Fruit fly (Drosophila melanogaster) whole organism, embryonic: ENCODE results near the gene Cubn.
A peak's percentile ranks its signal among the peaks of the same experiment; 100 is the strongest.

Source experiments
- Abd-B ChIP-seq: fragments of 200-800 bp; sonication (Bioruptor generic); optimal IDR thresholded peaks from 2 replicates; lab custom pipeline; 2018; ENCODE audit warnings: missing biosample characterization, mild to moderate bottlenecking, missing genetic modification characterization, moderate library complexity
- Atf6 ChIP-seq: fragments of 200-800 bp; sonication (Bioruptor generic); IDR thresholded peaks from 2 replicates; pipeline ENCODE4 v1.3.6; 2022; ENCODE audit warnings: missing biosample characterization, missing genetic modification characterization
- BEAF-32 ChIP-seq: fragments of 200-800 bp; sonication (Bioruptor generic); optimal IDR thresholded peaks from 3 replicates; lab custom pipeline; 2017; ENCODE audit warnings: missing biosample characterization, missing genetic modification characterization, mild to moderate bottlenecking, moderate library complexity, missing genetic modification reagents
- Bgb ChIP-seq: fragments of 200-800 bp; sonication (Bioruptor generic); IDR thresholded peaks from 2 replicates; pipeline ENCODE4 v1.3.6; 2022; ENCODE audit warnings: missing biosample characterization, missing genetic modification characterization; ENCODE audit not compliant: partially characterized antibody
- Blimp-1 ChIP-seq: fragments of 200-800 bp; sonication (Bioruptor generic); optimal IDR thresholded peaks from 3 replicates; lab custom pipeline; 2018; ENCODE audit warnings: missing biosample characterization, missing genetic modification characterization, mild to moderate bottlenecking, moderate library complexity, missing genetic modification reagents
- CG10147 ChIP-seq: fragments of 200-800 bp; sonication (Bioruptor generic); optimal IDR thresholded peaks from 2 replicates; lab custom pipeline; 2019; ENCODE audit warnings: missing biosample characterization, mild to moderate bottlenecking, missing genetic modification characterization, moderate library complexity
- CG10979 ChIP-seq: fragments of 200-800 bp; sonication (Bioruptor generic); optimal IDR thresholded peaks from 2 replicates; lab custom pipeline; 2018; ENCODE audit warnings: missing biosample characterization, mild to moderate bottlenecking, missing genetic modification characterization, moderate library complexity
- CG11695 ChIP-seq: fragments of 200-800 bp; sonication (Bioruptor generic); IDR thresholded peaks from 3 replicates; pipeline ENCODE4 v1.3.6; 2022; ENCODE audit warnings: missing biosample characterization, missing genetic modification characterization
- CG13123 ChIP-seq: fragments of 200-800 bp; sonication (Bioruptor generic); optimal IDR thresholded peaks from 2 replicates; lab custom pipeline; 2016; ENCODE audit warnings: missing biosample characterization, missing genetic modification characterization
- CG14014 ChIP-seq: fragments of 200-800 bp; sonication (Bioruptor generic); IDR thresholded peaks from 2 replicates; pipeline ENCODE4 v1.3.6; 2022; ENCODE audit warnings: missing biosample characterization, missing genetic modification characterization
- CG14441 ChIP-seq: fragments of 200-800 bp; sonication (Bioruptor generic); IDR thresholded peaks from 2 replicates; pipeline ENCODE4 v1.3.6; 2022; ENCODE audit warnings: missing biosample characterization, missing genetic modification characterization
- CG14667 ChIP-seq: fragments of 200-800 bp; sonication (Bioruptor generic); IDR thresholded peaks from 2 replicates; pipeline ENCODE4 v1.3.6; 2022; ENCODE audit warnings: missing biosample characterization, missing genetic modification characterization
- CG14860 ChIP-seq: fragments of 200-800 bp; sonication (Bioruptor generic); IDR thresholded peaks from 3 replicates; pipeline ENCODE4 v1.3.6; 2022; ENCODE audit warnings: missing biosample characterization, missing genetic modification characterization; ENCODE audit not compliant: partially characterized antibody
- CG14965 ChIP-seq: fragments of 200-800 bp; sonication (Bioruptor generic); optimal IDR thresholded peaks from 2 replicates; lab custom pipeline; 2016; ENCODE audit warnings: missing biosample characterization, missing genetic modification characterization, borderline replicate concordance
- CG15011 ChIP-seq: fragments of 200-800 bp; sonication (Bioruptor generic); optimal IDR thresholded peaks from 3 replicates; lab custom pipeline; 2018; ENCODE audit warnings: missing biosample characterization, mild to moderate bottlenecking, missing genetic modification characterization
- CG1529 ChIP-seq: fragments of 200-800 bp; sonication (Bioruptor generic); optimal IDR thresholded peaks from 3 replicates; lab custom pipeline; 2018; ENCODE audit warnings: missing biosample characterization, missing genetic modification characterization
- CG1603 ChIP-seq: fragments of 200-800 bp; sonication (Bioruptor generic); optimal IDR thresholded peaks from 2 replicates; lab custom pipeline; 2019; ENCODE audit warnings: missing biosample characterization, mild to moderate bottlenecking, missing genetic modification characterization, moderate library complexity
- CG16779 ChIP-seq: fragments of 200-800 bp; sonication (Bioruptor generic); IDR thresholded peaks from 2 replicates; pipeline ENCODE4 v1.3.6; 2022; ENCODE audit warnings: missing biosample characterization, missing genetic modification characterization
- CG17328 ChIP-seq: fragments of 200-800 bp; sonication (Bioruptor generic); IDR thresholded peaks from 2 replicates; pipeline ENCODE4 v1.3.6; 2022; ENCODE audit warnings: missing biosample characterization, missing genetic modification characterization
- CG17359 ChIP-seq: fragments of 200-800 bp; sonication (Bioruptor generic); optimal IDR thresholded peaks from 3 replicates; lab custom pipeline; 2018; ENCODE audit warnings: missing biosample characterization, mild to moderate bottlenecking, missing genetic modification characterization, moderate library complexity
- CG17361 ChIP-seq: fragments of 200-800 bp; sonication (Bioruptor generic); IDR thresholded peaks from 3 replicates; pipeline ENCODE4 v1.3.6; 2022; ENCODE audit warnings: missing biosample characterization, missing genetic modification characterization
- CG2129 ChIP-seq: fragments of 200-800 bp; sonication (Bioruptor generic); IDR thresholded peaks from 2 replicates; pipeline ENCODE4 v1.3.6; 2022; ENCODE audit warnings: missing biosample characterization, missing genetic modification characterization; ENCODE audit not compliant: partially characterized antibody
- CG3163 ChIP-seq: fragments of 200-800 bp; sonication (Bioruptor generic); optimal IDR thresholded peaks from 3 replicates; lab custom pipeline; 2016; ENCODE audit warnings: missing biosample characterization, missing genetic modification characterization
- CG32532 ChIP-seq: fragments of 200-800 bp; sonication (Bioruptor generic); IDR thresholded peaks from 2 replicates; pipeline ENCODE4 v1.3.6; 2022; ENCODE audit warnings: missing biosample characterization, missing genetic modification characterization
- CG33557 ChIP-seq: fragments of 200-800 bp; sonication (Bioruptor generic); optimal IDR thresholded peaks from 2 replicates; lab custom pipeline; 2019; ENCODE audit warnings: missing biosample characterization, mild to moderate bottlenecking, missing genetic modification characterization, moderate library complexity
- CG5245 ChIP-seq: fragments of 200-800 bp; sonication (Bioruptor generic); optimal IDR thresholded peaks from 3 replicates; lab custom pipeline; 2016; ENCODE audit warnings: missing biosample characterization, missing genetic modification characterization
- CG6175 ChIP-seq: fragments of 200-800 bp; sonication (Bioruptor generic); IDR thresholded peaks from 3 replicates; pipeline ENCODE4 v1.3.6; 2022; ENCODE audit warnings: missing biosample characterization, missing genetic modification characterization
- CG6254 ChIP-seq: fragments of 200-800 bp; sonication (Bioruptor generic); optimal IDR thresholded peaks from 3 replicates; lab custom pipeline; 2017; ENCODE audit warnings: mild to moderate bottlenecking, missing biosample characterization, missing genetic modification reagents, missing genetic modification characterization
- CG8924 ChIP-seq: fragments of 200-800 bp; optimal IDR thresholded peaks from 3 replicates; lab custom pipeline; 2019; ENCODE audit warnings: missing biosample characterization, mild to moderate bottlenecking, missing genetic modification characterization, moderate library complexity
- E2f2 ChIP-seq: fragments of 200-800 bp; sonication (Bioruptor generic); IDR thresholded peaks from 2 replicates; pipeline ENCODE4 v1.3.6; 2022; ENCODE audit warnings: missing biosample characterization, missing genetic modification characterization
- GATAe ChIP-seq: fragments of 200-800 bp; sonication (Bioruptor generic); conservative IDR thresholded peaks from 2 replicates; pipeline ENCODE4 v1.3.6; 2022; ENCODE audit warnings: missing biosample characterization, missing genetic modification characterization
- NFAT ChIP-seq: fragments of 200-800 bp; sonication (Bioruptor generic); IDR thresholded peaks from 2 replicates; pipeline ENCODE4 v1.3.6; 2022; ENCODE audit warnings: missing biosample characterization, missing genetic modification characterization
- TFAM ChIP-seq: fragments of 200-800 bp; sonication (Bioruptor generic); optimal IDR thresholded peaks from 2 replicates; lab custom pipeline; 2017; ENCODE audit warnings: missing biosample characterization, missing genetic modification characterization, inconsistent platforms
- Taf1 ChIP-seq: fragments of 200-800 bp; sonication (Bioruptor generic); IDR thresholded peaks from 2 replicates; pipeline ENCODE4 v1.3.6; 2022; ENCODE audit warnings: missing biosample characterization, missing genetic modification characterization
- Vsx1 ChIP-seq: fragments of 200-800 bp; sonication (Bioruptor generic); optimal IDR thresholded peaks from 2 replicates; lab custom pipeline; 2017; ENCODE audit warnings: missing biosample characterization, mild to moderate bottlenecking, missing genetic modification characterization, missing genetic modification reagents
- ara ChIP-seq: fragments of 200-800 bp; sonication (Bioruptor generic); IDR thresholded peaks from 2 replicates; pipeline ENCODE4 v1.3.6; 2022; ENCODE audit warnings: missing biosample characterization, missing genetic modification characterization
- caup ChIP-seq: fragments of 200-800 bp; sonication (Bioruptor generic); optimal IDR thresholded peaks from 3 replicates; lab custom pipeline; 2017; ENCODE audit warnings: missing biosample characterization, mild to moderate bottlenecking, missing genetic modification characterization, moderate library complexity; ENCODE audit not compliant: severe bottlenecking
- chinmo ChIP-seq: fragments of 200-800 bp; sonication (Bioruptor generic); IDR thresholded peaks from 4 replicates; pipeline ENCODE4 v1.3.6; 2022; ENCODE audit warnings: missing biosample characterization, missing genetic modification characterization; ENCODE audit not compliant: partially characterized antibody
- chm ChIP-seq: fragments of 200-800 bp; sonication (Bioruptor generic); IDR thresholded peaks from 2 replicates; pipeline ENCODE4 v1.3.6; 2022; ENCODE audit warnings: missing biosample characterization, missing genetic modification characterization
- fu2 ChIP-seq: fragments of 200-800 bp; sonication (Bioruptor generic); optimal IDR thresholded peaks from 2 replicates; lab custom pipeline; 2016; ENCODE audit warnings: missing biosample characterization, missing genetic modification characterization
- gce ChIP-seq: fragments of 200-800 bp; sonication (Bioruptor generic); IDR thresholded peaks from 3 replicates; pipeline ENCODE4 v1.3.6; 2022; ENCODE audit warnings: missing biosample characterization, missing genetic modification characterization
- gsb ChIP-seq: fragments of 200-800 bp; sonication (Bioruptor generic); IDR thresholded peaks from 2 replicates; pipeline ENCODE4 v1.3.6; 2022; ENCODE audit warnings: missing biosample characterization, missing genetic modification characterization
- odd ChIP-seq: fragments of 200-800 bp; sonication (Bioruptor generic); optimal IDR thresholded peaks from 2 replicates; lab custom pipeline; 2017; ENCODE audit warnings: missing biosample characterization, mild to moderate bottlenecking, missing genetic modification characterization
- rib ChIP-seq: fragments of 200-800 bp; sonication (Bioruptor generic); IDR thresholded peaks from 2 replicates; pipeline ENCODE4 v1.3.6; 2022; ENCODE audit warnings: missing biosample characterization, missing genetic modification characterization
- sim ChIP-seq: fragments of 200-800 bp; sonication (Bioruptor generic); IDR thresholded peaks from 2 replicates; pipeline ENCODE4 v1.3.6; 2022; ENCODE audit warnings: missing biosample characterization, missing genetic modification characterization
- unc-4 ChIP-seq: fragments of 200-800 bp; sonication (Bioruptor generic); IDR thresholded peaks from 2 replicates; pipeline ENCODE4 v1.3.6; 2022; ENCODE audit warnings: missing biosample characterization, missing genetic modification characterization; ENCODE audit not compliant: partially characterized antibody
- yki ChIP-seq: fragments of >200 bp; optimal IDR thresholded peaks from 3 replicates; lab custom pipeline; 2018
- zf30C ChIP-seq: fragments of 200-800 bp; sonication (Bioruptor generic); optimal IDR thresholded peaks from 3 replicates; lab custom pipeline; 2018; ENCODE audit warnings: missing biosample characterization, mild to moderate bottlenecking, missing genetic modification characterization

Gene Cubn

dm6 chrX:9600083-9600817, 29.1 kb upstream of the Cubn start (continued):
- TF ChIP-seq CG13123 (GFP tag; lab: Kevin White, UChicago) = peak; percentile 23
- peak; percentile 85 for TF ChIP-seq CG17361 (GFP tag; lab: Robert Waterston, UW)
- peak; percentile 53 for TF ChIP-seq CG1603
- peak; percentile 33; the same call in 1 of the 2 replicates for TF ChIP-seq CG17328 (GFP tag; lab: Robert Waterston, UW)
- no peak for TF ChIP-seq CG14860 (GFP tag; lab: Robert Waterston, UW)
- peak; percentile 52 for TF ChIP-seq CG1529 (GFP tag; lab: Kevin White, UChicago)
- peak; percentile 58 for TF ChIP-seq Blimp-1 (GFP tag; lab: Kevin White, UChicago)
- TF ChIP-seq Vsx1 (GFP tag; lab: Kevin White, UChicago) = peak; percentile 49
- TF ChIP-seq CG8924 = peak; percentile 76
- TF ChIP-seq CG32532 (GFP tag; lab: Robert Waterston, UW) = peak; percentile 74
- peak; percentile 74 for TF ChIP-seq odd
- no peak for TF ChIP-seq GATAe (GFP tag; lab: Robert Waterston, UW)
- peak; percentile 78 for TF ChIP-seq CG10147 (GFP tag; lab: Kevin White, UChicago)
- no peak for TF ChIP-seq BEAF-32
- peak; percentile 72 for TF ChIP-seq CG10979 (tag; lab: Kevin White, UChicago)
- TF ChIP-seq CG16779 = no peak
- TF ChIP-seq CG11695 (GFP tag; lab: Robert Waterston, UW) = peak; percentile 65; the same call in 2 of the 3 replicates
- peak; percentile 76 for TF ChIP-seq caup
- TF ChIP-seq yki (lab: Kevin White, UChicago) = no peak
- peak; percentile 50 for TF ChIP-seq fu2
- no peak for TF ChIP-seq Bgb (GFP tag; lab: Robert Waterston, UW)
- TF ChIP-seq CG6175 (GFP tag; lab: Robert Waterston, UW) = peak; percentile 49; the same call in 1 of the 3 replicates
- TF ChIP-seq CG14965 (GFP tag; lab: Kevin White, UChicago) = no peak
- TF ChIP-seq Taf1 (GFP tag; lab: Robert Waterston, UW) = peak; percentile 39; the same call in 1 of the 2 replicates
- peak; percentile 35; the same call in 1 of the 2 replicates for TF ChIP-seq ara
- no peak for TF ChIP-seq CG15011 (GFP tag; lab: Kevin White, UChicago)
- TF ChIP-seq TFAM (GFP tag; lab: Kevin White, UChicago) = no peak
- peak; percentile 58 for TF ChIP-seq Abd-B (GFP tag; lab: Kevin White, UChicago)
- peak; percentile 58 for TF ChIP-seq CG5245 (GFP tag; lab: Kevin White, UChicago)
- peak; percentile 44; the same call in 1 of the 2 replicates for TF ChIP-seq NFAT (GFP tag; lab: Robert Waterston, UW)
- TF ChIP-seq sim (GFP tag; lab: Robert Waterston, UW) = no peak
- peak; percentile 58 for TF ChIP-seq CG3163
- no peak; the same call in 1 of the 2 replicates for TF ChIP-seq rib (GFP tag; lab: Robert Waterston, UW)
- no peak for TF ChIP-seq unc-4 (GFP tag; lab: Robert Waterston, UW)
- peak; percentile 78 for TF ChIP-seq Atf6 (GFP tag; lab: Robert Waterston, UW)
- peak; percentile 13 for TF ChIP-seq CG6254 (GFP tag; lab: Kevin White, UChicago)
- no peak for TF ChIP-seq zf30C (GFP tag; lab: Kevin White, UChicago)
- TF ChIP-seq CG2129 (GFP tag; lab: Robert Waterston, UW) = no peak
- TF ChIP-seq gsb (GFP tag; lab: Robert Waterston, UW) = no peak
- TF ChIP-seq CG14014 = peak; percentile 64
- peak; percentile 54; the same call in 1 of the 2 replicates for TF ChIP-seq chm (GFP tag; lab: Robert Waterston, UW)
- TF ChIP-seq CG14667 (GFP tag; lab: Robert Waterston, UW) = 0 out of 2 replicates have a peak, but pooled peaks have one; percentile 40
- TF ChIP-seq gce (GFP tag; lab: Robert Waterston, UW) = 0 out of 3 replicates have a peak, but pooled peaks have one; percentile 39
- TF ChIP-seq chinmo = no peak; the same call in 3 of the 4 replicates
- peak; percentile 44; the same call in 1 of the 2 replicates for TF ChIP-seq E2f2 (GFP tag; lab: Robert Waterston, UW)
- TF ChIP-seq CG14441 = peak; percentile 70
- peak; percentile 76 for TF ChIP-seq CG17359
- no peak for TF ChIP-seq CG33557 (GFP tag; lab: Kevin White, UChicago)
